Worm (Caenorhabditis elegans): ENCODE results near the gene spon-1.

ce11 chrII:7122661-7123418 is 6.5 kb downstream of the spon-1 start, which contains the start of gene F10E7.11:
- TF ChIP-seq W03F9.2 (tag; optimal IDR thresholded peaks at IDR 0.05) = no peak
- no peak for TF ChIP-seq dao-5 (tag; optimal IDR thresholded peaks at IDR 0.05)
- no peak for TF ChIP-seq him-1 (tag; optimal IDR thresholded peaks at IDR 0.05)
